Fruit fly (Drosophila melanogaster): ENCODE data around the gene Gr98b.

Gr98b gene

dm6 chr3R:27553921-27554320, 11.6 kb downstream of the Gr98b start:
- TF ChIP-seq pan (optimal IDR thresholded peaks at IDR 0.05), result no peak
- TF ChIP-seq Dll (optimal IDR thresholded peaks at IDR 0.05), result no peak
- no peak for TF ChIP-seq psq (optimal IDR thresholded peaks at IDR 0.05)
- TF ChIP-seq CG8478 (optimal IDR thresholded peaks at IDR 0.05), result no peak
- TF ChIP-seq usp (GFP tag; optimal IDR thresholded peaks at IDR 0.05), result no peak
- no peak for TF ChIP-seq EcR (GFP tag; optimal IDR thresholded peaks at IDR 0.05)

dm6 chr3R:27554964-27555363, 12.7 kb downstream of the Gr98b start:
- no peak for TF ChIP-seq Dll (optimal IDR thresholded peaks at IDR 0.05)
- no peak for TF ChIP-seq usp (GFP tag; optimal IDR thresholded peaks at IDR 0.05)
- TF ChIP-seq CG8478 (optimal IDR thresholded peaks at IDR 0.05), result no peak
- TF ChIP-seq EcR (GFP tag; optimal IDR thresholded peaks at IDR 0.05), result no peak
- TF ChIP-seq psq (optimal IDR thresholded peaks at IDR 0.05), result no peak
- TF ChIP-seq pan (optimal IDR thresholded peaks at IDR 0.05), result no peak

- TF ChIP-seq psq (optimal IDR thresholded peaks at IDR 0.05), result no peak
- TF ChIP-seq pan (optimal IDR thresholded peaks at IDR 0.05), result no peak
- TF ChIP-seq Dll (optimal IDR thresholded peaks at IDR 0.05), result no peak
- no peak for TF ChIP-seq CG8478 (optimal IDR thresholded peaks at IDR 0.05)
- no peak for TF ChIP-seq EcR (GFP tag; optimal IDR thresholded peaks at IDR 0.05)
- no peak for TF ChIP-seq usp (GFP tag; optimal IDR thresholded peaks at IDR 0.05)
These were observed 13.6 kb downstream of the Gr98b start for dm6 chr3R:27555853-27556252.

dm6 chr3R:27556466-27556865, 14.2 kb downstream of the Gr98b start:
- TF ChIP-seq EcR (GFP tag; optimal IDR thresholded peaks at IDR 0.05) (no peak), psq (optimal IDR thresholded peaks at IDR 0.05) (no peak), CG8478 (optimal IDR thresholded peaks at IDR 0.05) (no peak), Dll (optimal IDR thresholded peaks at IDR 0.05) (no peak), usp (GFP tag; optimal IDR thresholded peaks at IDR 0.05) (no peak), pan (optimal IDR thresholded peaks at IDR 0.05) (no peak)

dm6 chr3R:27556972-27557371, 14.7 kb downstream of the Gr98b start:
- TF ChIP-seq Dll (optimal IDR thresholded peaks at IDR 0.05) (no peak), usp (GFP tag; optimal IDR thresholded peaks at IDR 0.05) (no peak), CG8478 (optimal IDR thresholded peaks at IDR 0.05) (no peak), pan (optimal IDR thresholded peaks at IDR 0.05) (no peak), EcR (GFP tag; optimal IDR thresholded peaks at IDR 0.05) (no peak), psq (optimal IDR thresholded peaks at IDR 0.05) (no peak)

dm6 chr3R:27557970-27558659, 15.8 kb downstream of the Gr98b start:
- no peak for TF ChIP-seq EcR (GFP tag; optimal IDR thresholded peaks at IDR 0.05)
- no peak for TF ChIP-seq pan (optimal IDR thresholded peaks at IDR 0.05)
- no peak for TF ChIP-seq CG8478 (optimal IDR thresholded peaks at IDR 0.05)
- TF ChIP-seq usp (GFP tag; optimal IDR thresholded peaks at IDR 0.05), result no peak
- TF ChIP-seq Dll (optimal IDR thresholded peaks at IDR 0.05), result no peak
- TF ChIP-seq psq (optimal IDR thresholded peaks at IDR 0.05), result no peak

dm6 chr3R:27558660-27559319, 16.5 kb downstream of the Gr98b start, which contains the start of gene Klp98A:
Gene Klp98A (minus strand): TSS chr3R:27559145.
- TF ChIP-seq Dll (optimal IDR thresholded peaks at IDR 0.05), result no peak
- no peak for TF ChIP-seq usp (GFP tag; optimal IDR thresholded peaks at IDR 0.05)
- no peak for TF ChIP-seq psq (optimal IDR thresholded peaks at IDR 0.05)

dm6 chr3R:27561114-27561513, 18.8 kb downstream of the Gr98b start, which contains the start of gene CG5646:
Gene CG5646 (minus strand): TSS chr3R:27561319.
- TF ChIP-seq usp (GFP tag; optimal IDR thresholded peaks at IDR 0.05) (no peak), pan (optimal IDR thresholded peaks at IDR 0.05) (no peak)

- TF ChIP-seq EcR (GFP tag; optimal IDR thresholded peaks at IDR 0.05) (no peak), Dll (optimal IDR thresholded peaks at IDR 0.05) (no peak), psq (optimal IDR thresholded peaks at IDR 0.05) (no peak), usp (GFP tag; optimal IDR thresholded peaks at IDR 0.05) (no peak)
These were observed 26.2 kb downstream of the Gr98b start for dm6 chr3R:27568545-27568944.

- TF ChIP-seq usp (GFP tag; optimal IDR thresholded peaks at IDR 0.05) (no peak), psq (optimal IDR thresholded peaks at IDR 0.05) (no peak), pan (optimal IDR thresholded peaks at IDR 0.05) (no peak), EcR (GFP tag; optimal IDR thresholded peaks at IDR 0.05) (no peak), CG8478 (optimal IDR thresholded peaks at IDR 0.05) (no peak), Dll (optimal IDR thresholded peaks at IDR 0.05) (no peak)
These were observed 27.4 kb downstream of the Gr98b start for dm6 chr3R:27569706-27570105.

dm6 chr3R:27570692-27571091, 28.4 kb downstream of the Gr98b start:
- TF ChIP-seq pan (optimal IDR thresholded peaks at IDR 0.05) (no peak), usp (GFP tag; optimal IDR thresholded peaks at IDR 0.05) (no peak), Dll (optimal IDR thresholded peaks at IDR 0.05) (no peak), EcR (GFP tag; optimal IDR thresholded peaks at IDR 0.05) (no peak), psq (optimal IDR thresholded peaks at IDR 0.05) (no peak), CG8478 (optimal IDR thresholded peaks at IDR 0.05) (no peak)

dm6 chr3R:27579422-27579821, 37.1 kb downstream of the Gr98b start:
- TF ChIP-seq EcR (GFP tag; optimal IDR thresholded peaks at IDR 0.05), result no peak
- TF ChIP-seq psq (optimal IDR thresholded peaks at IDR 0.05), result no peak
- TF ChIP-seq Dll (optimal IDR thresholded peaks at IDR 0.05), result no peak
- no peak for TF ChIP-seq usp (GFP tag; optimal IDR thresholded peaks at IDR 0.05)
- TF ChIP-seq CG8478 (optimal IDR thresholded peaks at IDR 0.05), result no peak
- no peak for TF ChIP-seq pan (optimal IDR thresholded peaks at IDR 0.05)
